Worm (Caenorhabditis elegans) whole organism, L2 larva: ENCODE results near the gene fnip-2.
A peak's percentile ranks its signal among the peaks of the same experiment; 100 is the strongest.

Source experiments
- C34F6.9 ChIP-seq: fragments of 150-350 bp; optimal IDR thresholded peaks from 2 replicates; lab custom pipeline; 2014; ENCODE audit warnings: missing biosample characterization, missing genetic modification characterization
- F13H6.1 ChIP-seq: sonication (generic microtip); optimal IDR thresholded peaks from 2 replicates; lab custom pipeline; 2016; ENCODE audit warnings: missing genetic modification characterization, missing compliant biosample characterization
- R02D3.7 ChIP-seq: fragments of 150-350 bp; optimal IDR thresholded peaks from 2 replicates; lab custom pipeline; 2014; ENCODE audit warnings: missing biosample characterization, missing genetic modification characterization
- Y55F3AM.14 ChIP-seq: fragments of 200-800 bp; sonication (Bioruptor generic); optimal IDR thresholded peaks from 2 replicates; lab custom pipeline; 2018; ENCODE audit warnings: mild to moderate bottlenecking, missing genetic modification characterization, missing compliant biosample characterization
- ZK546.5 ChIP-seq: sonication (generic microtip); optimal IDR thresholded peaks from 2 replicates; lab custom pipeline; 2017; ENCODE audit warnings: missing biosample characterization, missing genetic modification characterization
- alr-1 ChIP-seq: fragments of 150-350 bp; optimal IDR thresholded peaks from 2 replicates; lab custom pipeline; 2014; ENCODE audit warnings: missing biosample characterization, missing genetic modification characterization
- aly-2 ChIP-seq: fragments of 150-350 bp; optimal IDR thresholded peaks from 2 replicates; lab custom pipeline; 2014; ENCODE audit warnings: missing biosample characterization, missing genetic modification characterization
- ama-1 ChIP-seq: fragments of 150-350 bp; optimal IDR thresholded peaks from 2 replicates; lab custom pipeline; 2018; ENCODE audit warnings: inconsistent platforms
- blmp-1 ChIP-seq: sonication (generic microtip); optimal IDR thresholded peaks from 2 replicates; lab custom pipeline; 2017; ENCODE audit warnings: missing genetic modification characterization, mild to moderate bottlenecking, missing compliant biosample characterization, antibody characterized with exemption, moderate library complexity; ENCODE audit not compliant: insufficient read depth
- ceh-16 ChIP-seq: fragments of 150-350 bp; optimal IDR thresholded peaks from 2 replicates; lab custom pipeline; 2014; ENCODE audit warnings: missing biosample characterization, missing genetic modification characterization
- ceh-82 ChIP-seq: fragments of 150-350 bp; optimal IDR thresholded peaks from 2 replicates; lab custom pipeline; 2014; ENCODE audit warnings: missing biosample characterization, missing genetic modification characterization
- crh-2 ChIP-seq: sonication (generic microtip); optimal IDR thresholded peaks from 2 replicates; lab custom pipeline; 2017; ENCODE audit warnings: missing biosample characterization, missing genetic modification characterization
- egl-27 ChIP-seq: sonication (generic microtip); optimal IDR thresholded peaks from 3 replicates; lab custom pipeline; 2017; ENCODE audit warnings: missing biosample characterization, missing genetic modification reagents, missing genetic modification characterization
- elt-1 ChIP-seq: fragments of 150-350 bp; optimal IDR thresholded peaks from 2 replicates; lab custom pipeline; 2014; ENCODE audit warnings: missing biosample characterization, missing genetic modification characterization
- elt-3 ChIP-seq: sonication (generic microtip); optimal IDR thresholded peaks from 2 replicates; lab custom pipeline; 2017; ENCODE audit warnings: missing biosample characterization, missing genetic modification characterization
- fos-1 ChIP-seq: fragments of 150-350 bp; optimal IDR thresholded peaks from 2 replicates; lab custom pipeline; 2014; ENCODE audit warnings: missing biosample characterization, missing genetic modification characterization
- gmeb-1 ChIP-seq: fragments of 150-350 bp; optimal IDR thresholded peaks from 2 replicates; lab custom pipeline; 2014; ENCODE audit warnings: missing biosample characterization, missing genetic modification characterization
- lin-11 ChIP-seq: fragments of 150-350 bp; sonication (generic microtip); optimal IDR thresholded peaks from 2 replicates; lab custom pipeline; 2014; ENCODE audit warnings: missing biosample characterization, missing genetic modification characterization, inconsistent platforms, mixed read lengths
- lin-13 ChIP-seq: fragments of 150-350 bp; optimal IDR thresholded peaks from 2 replicates; lab custom pipeline; 2014; ENCODE audit warnings: missing biosample characterization, missing genetic modification reagents, missing genetic modification characterization
- lin-39 ChIP-seq: fragments of 150-350 bp; optimal IDR thresholded peaks from 2 replicates; lab custom pipeline; 2014; ENCODE audit warnings: missing biosample characterization, missing genetic modification reagents, missing genetic modification characterization
- lsy-2 ChIP-seq, 2 experiments: fragments of 150-350 bp in 1 of 2; sonication (generic microtip) in 1 of 2; optimal IDR thresholded peaks; 2 replicates each; lab custom pipeline; 2014 to 2017; ENCODE audit warnings: missing biosample characterization in 2 of 2, missing genetic modification characterization in 2 of 2
- mab-5 ChIP-seq: fragments of 150-350 bp; optimal IDR thresholded peaks from 2 replicates; lab custom pipeline; 2014; ENCODE audit warnings: missing biosample characterization, missing genetic modification characterization
- mbf-1 ChIP-seq: sonication (generic microtip); optimal IDR thresholded peaks from 2 replicates; lab custom pipeline; 2017; ENCODE audit warnings: missing biosample characterization, missing genetic modification characterization
- mdl-1 ChIP-seq, 2 experiments: fragments of 150-350 bp in 1 of 2; sonication (generic microtip) in 1 of 2; optimal IDR thresholded peaks; 2 replicates each; lab custom pipeline; 2017; ENCODE audit warnings: missing biosample characterization in 2 of 2, missing genetic modification characterization in 2 of 2
- nhr-10 ChIP-seq: sonication (generic microtip); optimal IDR thresholded peaks from 2 replicates; lab custom pipeline; 2017; ENCODE audit warnings: missing biosample characterization, missing genetic modification characterization
- nhr-12 ChIP-seq: fragments of 150-350 bp; optimal IDR thresholded peaks from 2 replicates; lab custom pipeline; 2014; ENCODE audit warnings: missing biosample characterization, missing genetic modification characterization
- nhr-129 ChIP-seq: fragments of 150-350 bp; optimal IDR thresholded peaks from 2 replicates; lab custom pipeline; 2014; ENCODE audit warnings: missing biosample characterization, missing genetic modification characterization
- nhr-21 ChIP-seq: fragments of 150-350 bp; optimal IDR thresholded peaks from 2 replicates; lab custom pipeline; 2014; ENCODE audit warnings: missing biosample characterization, missing genetic modification characterization
- nhr-25 ChIP-seq: fragments of 150-350 bp; sonication (generic microtip); optimal IDR thresholded peaks from 3 replicates; lab custom pipeline; 2014; ENCODE audit warnings: missing biosample characterization, missing genetic modification characterization
- nhr-6 ChIP-seq: fragments of 150-350 bp; optimal IDR thresholded peaks from 2 replicates; lab custom pipeline; 2014; ENCODE audit warnings: missing biosample characterization, missing genetic modification characterization
- nhr-77 ChIP-seq: fragments of 150-350 bp; optimal IDR thresholded peaks from 2 replicates; lab custom pipeline; 2014; ENCODE audit warnings: missing biosample characterization, missing genetic modification characterization
- peb-1 ChIP-seq: fragments of 150-350 bp; optimal IDR thresholded peaks from 2 replicates; lab custom pipeline; 2014; ENCODE audit warnings: missing biosample characterization, missing genetic modification characterization
- sem-4 ChIP-seq: fragments of 150-350 bp; optimal IDR thresholded peaks from 2 replicates; lab custom pipeline; 2014; ENCODE audit warnings: missing biosample characterization, missing genetic modification reagents, missing genetic modification characterization
- sma-3 ChIP-seq: sonication (generic microtip); optimal IDR thresholded peaks from 2 replicates; lab custom pipeline; 2016; ENCODE audit warnings: missing genetic modification reagents, missing genetic modification characterization, missing compliant biosample characterization
- sma-9 ChIP-seq, 2 experiments: fragments of 150-350 bp in 1 of 2; sonication (generic microtip) in 1 of 2; optimal IDR thresholded peaks; 2 replicates each; lab custom pipeline; 2014 to 2016; ENCODE audit warnings: missing genetic modification characterization in 2 of 2, mild to moderate bottlenecking in 1 of 2, missing biosample characterization in 1 of 2, missing compliant biosample characterization in 1 of 2, missing genetic modification reagents in 1 of 2, moderate library complexity in 1 of 2
- snpc-4 ChIP-seq: fragments of 150-350 bp; optimal IDR thresholded peaks from 2 replicates; lab custom pipeline; 2014; ENCODE audit warnings: missing biosample characterization, missing genetic modification characterization
- unc-39 ChIP-seq: fragments of 150-350 bp; optimal IDR thresholded peaks from 2 replicates; lab custom pipeline; 2014; ENCODE audit warnings: missing biosample characterization, missing genetic modification characterization
- unc-55 ChIP-seq: fragments of 150-350 bp; sonication (generic microtip); optimal IDR thresholded peaks from 3 replicates; lab custom pipeline; 2014; ENCODE audit warnings: missing biosample characterization, missing genetic modification reagents, missing genetic modification characterization
- unc-62 ChIP-seq: fragments of 150-350 bp; optimal IDR thresholded peaks from 2 replicates; lab custom pipeline; 2014; ENCODE audit warnings: missing biosample characterization, missing genetic modification reagents, missing genetic modification characterization
- zag-1 ChIP-seq: fragments of 150-350 bp; optimal IDR thresholded peaks from 2 replicates; lab custom pipeline; 2014; ENCODE audit warnings: missing biosample characterization, missing genetic modification characterization
- ztf-1 ChIP-seq: fragments of 200-800 bp; sonication (Bioruptor generic); conservative IDR thresholded peaks from 2 replicates; pipeline ENCODE4 v1.3.6; 2022; ENCODE audit warnings: missing genetic modification characterization, missing compliant biosample characterization
- ztf-11 ChIP-seq: sonication (generic microtip); optimal IDR thresholded peaks from 2 replicates; lab custom pipeline; 2017; ENCODE audit warnings: missing biosample characterization, missing genetic modification characterization
- ztf-4 ChIP-seq: fragments of 150-350 bp; optimal IDR thresholded peaks from 2 replicates; lab custom pipeline; 2014; ENCODE audit warnings: missing biosample characterization, missing genetic modification characterization

The fnip-2 gene

DNA sequence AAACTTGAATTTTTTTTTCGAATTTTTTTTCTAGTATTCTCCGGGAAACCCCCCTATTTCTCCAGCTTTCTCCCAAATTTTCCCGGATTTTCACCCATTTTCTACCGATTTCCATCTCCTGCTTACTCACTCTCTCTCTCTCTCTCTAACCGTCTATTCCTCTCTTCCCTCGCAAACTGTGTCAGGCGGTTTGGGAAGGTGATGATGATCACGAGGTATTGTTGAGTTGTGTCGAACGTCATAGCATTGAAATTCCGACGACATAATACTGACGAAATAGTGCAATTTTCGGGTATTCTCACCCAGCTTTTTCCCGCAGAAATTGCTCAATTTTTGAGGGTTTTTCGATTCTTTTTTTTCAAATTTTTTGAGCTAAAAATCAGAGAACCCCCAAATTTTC is 2.5 kb upstream of the fnip-2 start:
- TF ChIP-seq unc-39 (tag; lab: Kevin White, UChicago), result no peak
- TF ChIP-seq lsy-2 (tag; optimal IDR thresholded peaks at IDR 0.05; lab: Kevin White, UChicago), result peak in 1 of 2 experiments; percentile 40
- TF ChIP-seq fos-1 (tag; lab: Kevin White, UChicago), result no peak
- TF ChIP-seq unc-62 (GFP tag; lab: Kevin White, UChicago), result no peak
- peak; percentile 17 for TF ChIP-seq nhr-21
- no peak for TF ChIP-seq Y55F3AM.14 (GFP tag; lab: Kevin White, UChicago)
- no peak for TF ChIP-seq nhr-12 (tag; lab: Kevin White, UChicago)
- TF ChIP-seq lin-11 (tag; lab: Kevin White, UChicago), result no peak
- TF ChIP-seq F13H6.1, result no peak
- no peak for TF ChIP-seq peb-1 (tag; lab: Kevin White, UChicago)
- peak; percentile 61 for TF ChIP-seq sma-3 (GFP tag; lab: Kevin White, UChicago)
- TF ChIP-seq nhr-77, result no peak
- TF ChIP-seq lin-13 (GFP tag; lab: Kevin White, UChicago), result no peak
- peak; percentile 58 for TF ChIP-seq C34F6.9
- no peak for TF ChIP-seq aly-2 (tag; lab: Kevin White, UChicago)
- peak; percentile 29 for TF ChIP-seq sem-4
- TF ChIP-seq ama-1 (lab: Kevin White, UChicago), result peak; percentile 85
- TF ChIP-seq sma-9 (GFP tag; optimal IDR thresholded peaks at IDR 0.05; lab: Kevin White, UChicago), result peak; percentile 85
- TF ChIP-seq sma-9 (tag; optimal IDR thresholded peaks at IDR 0.05; lab: Kevin White, UChicago), result no peak
- TF ChIP-seq elt-3 (tag; lab: Kevin White, UChicago), result no peak
- no peak for TF ChIP-seq alr-1 (tag; lab: Kevin White, UChicago)
- no peak for TF ChIP-seq mab-5 (tag; lab: Kevin White, UChicago)
- TF ChIP-seq nhr-6 (tag; lab: Kevin White, UChicago), result peak; percentile 12
- TF ChIP-seq nhr-129, result peak; percentile 87
- peak; percentile 70 for TF ChIP-seq gmeb-1 (tag; lab: Kevin White, UChicago)
- no peak for TF ChIP-seq nhr-10 (tag; lab: Kevin White, UChicago)
- peak; percentile 36 for TF ChIP-seq ztf-4 (tag; lab: Kevin White, UChicago)
- peak; percentile 25 for TF ChIP-seq nhr-25 (tag; lab: Kevin White, UChicago)
- TF ChIP-seq mbf-1 (tag; lab: Kevin White, UChicago), result no peak
- TF ChIP-seq crh-2, result peak; percentile 63

ce11 chrIV:2220896-2221295 is 1.7 kb upstream of the fnip-2 start:
- TF ChIP-seq ztf-11 (tag; lab: Kevin White, UChicago) (no peak), elt-3 (tag; lab: Kevin White, UChicago) (no peak), ceh-82 (tag; lab: Kevin White, UChicago) (no peak), lsy-2 (tag; optimal IDR thresholded peaks at IDR 0.05; lab: Kevin White, UChicago) (no peak), unc-55 (GFP tag; lab: Kevin White, UChicago) (no peak), ZK546.5 (tag; lab: Kevin White, UChicago) (no peak), mdl-1 (tag; optimal IDR thresholded peaks at IDR 0.05; lab: Kevin White, UChicago) (no peak), ztf-4 (tag; lab: Kevin White, UChicago) (no peak), nhr-21 (no peak), lin-13 (GFP tag; lab: Kevin White, UChicago) (no peak), mbf-1 (tag; lab: Kevin White, UChicago) (no peak), fos-1 (tag; lab: Kevin White, UChicago) (no peak), C34F6.9 (no peak), zag-1 (tag; lab: Kevin White, UChicago) (no peak), nhr-77 (no peak), Y55F3AM.14 (GFP tag; lab: Kevin White, UChicago) (no peak)
- TF ChIP-seq, all 48 proteins: peak for 0

- TF ChIP-seq ama-1 (lab: Kevin White, UChicago), result peak; percentile 4
- TF ChIP-seq snpc-4 (tag; lab: Kevin White, UChicago), result no peak
- peak; percentile 37 for TF ChIP-seq nhr-129
- TF ChIP-seq elt-3 (tag; lab: Kevin White, UChicago), result no peak
Observed at ce11 chrIV:2221350-2221749, 1.3 kb upstream of the fnip-2 start.

- TF ChIP-seq sem-4, result no peak
- no peak for TF ChIP-seq unc-55 (GFP tag; lab: Kevin White, UChicago)
- TF ChIP-seq nhr-77, result no peak
- TF ChIP-seq alr-1 (tag; lab: Kevin White, UChicago), result no peak
- TF ChIP-seq blmp-1 (tag; lab: Kevin White, UChicago), result no peak
- TF ChIP-seq ama-1 (lab: Kevin White, UChicago), result no peak
- no peak for TF ChIP-seq lin-39 (tag; lab: Kevin White, UChicago)
- TF ChIP-seq nhr-12 (tag; lab: Kevin White, UChicago), result no peak
- no peak for TF ChIP-seq F13H6.1
- no peak for TF ChIP-seq elt-1 (tag; lab: Kevin White, UChicago)
- no peak for TF ChIP-seq ztf-11 (tag; lab: Kevin White, UChicago)
- no peak for TF ChIP-seq ztf-1 (GFP tag; lab: Robert Waterston, UW)
- no peak for TF ChIP-seq aly-2 (tag; lab: Kevin White, UChicago)
- no peak for TF ChIP-seq lsy-2 (tag; optimal IDR thresholded peaks at IDR 0.05; lab: Kevin White, UChicago)
- TF ChIP-seq ceh-16 (tag; lab: Kevin White, UChicago), result no peak
- TF ChIP-seq unc-39 (tag; lab: Kevin White, UChicago), result no peak
- TF ChIP-seq R02D3.7 (tag; lab: Kevin White, UChicago), result no peak
- no peak for TF ChIP-seq egl-27
- no peak for TF ChIP-seq ztf-4 (tag; lab: Kevin White, UChicago)
- TF ChIP-seq mdl-1 (tag; optimal IDR thresholded peaks at IDR 0.05; lab: Kevin White, UChicago), result no peak
Observed at ce11 chrIV:2223144-2223543, 516 bp downstream of the fnip-2 start.
